Fruit fly (Drosophila melanogaster): ENCODE data around the gene squ.

squ gene

dm6 chr2L:16684908-16685611, 5.2 kb downstream of the squ start:
- TF ChIP-seq Abd-B (GFP tag; optimal IDR thresholded peaks at IDR 0.05) (peak; percentile 58), Trl (optimal IDR thresholded peaks at IDR 0.05) (peak; percentile 68 to 76), Trl (GFP tag; optimal IDR thresholded peaks at IDR 0.05) (no peak), CG7963 (GFP tag; IDR thresholded peaks at IDR 0.05; ENCODE audit: partially characterized antibody) (no peak), nom (GFP tag; optimal IDR thresholded peaks at IDR 0.05) (peak; percentile 36), CG1832 (GFP tag; optimal IDR thresholded peaks at IDR 0.05) (no peak), schlank (tag; optimal IDR thresholded peaks at IDR 0.05) (no peak), nmo (GFP tag; optimal IDR thresholded peaks at IDR 0.05) (peak; percentile 75), gro (GFP tag; optimal IDR thresholded peaks at IDR 0.05) (no peak), ap (GFP tag; IDR thresholded peaks at IDR 0.05) (no peak), CG11695 (GFP tag; IDR thresholded peaks at IDR 0.05) (peak; percentile 49; the same call in 1 of the 3 replicates), HLH54F (GFP tag; optimal IDR thresholded peaks at IDR 0.05) (no peak), Mad (GFP tag; optimal IDR thresholded peaks at IDR 0.05) (no peak), Lhr (GFP tag; optimal IDR thresholded peaks at IDR 0.05) (no peak), Spps (tag; optimal IDR thresholded peaks at IDR 0.05) (no peak), Elba2 (GFP tag; optimal IDR thresholded peaks at IDR 0.05) (no peak), Side (GFP tag; optimal IDR thresholded peaks at IDR 0.05) (no peak), maf-S (GFP tag; optimal IDR thresholded peaks at IDR 0.05) (no peak), CG10565 (GFP tag; optimal IDR thresholded peaks at IDR 0.05) (no peak), Fer3 (tag; optimal IDR thresholded peaks at IDR 0.05) (peak; percentile 57), CG1602 (GFP tag; optimal IDR thresholded peaks at IDR 0.05) (peak; percentile 8), CG6272 (GFP tag; IDR thresholded peaks at IDR 0.05) (no peak), toy (GFP tag; IDR thresholded peaks at IDR 0.05) (no peak), wor (GFP tag; IDR thresholded peaks at IDR 0.05) (no peak), Drgx (GFP tag; IDR thresholded peaks at IDR 0.05) (peak; percentile 26), CG12219 (GFP tag; optimal IDR thresholded peaks at IDR 0.05) (peak; percentile 8), amos (GFP tag; IDR thresholded peaks at IDR 0.05; ENCODE audit: partially characterized antibody) (no peak), zfh2 (GFP tag; optimal IDR thresholded peaks at IDR 0.05) (no peak), ro (GFP tag; IDR thresholded peaks at IDR 0.05) (no peak), kay (GFP tag; optimal IDR thresholded peaks at IDR 0.05) (peak; percentile 15), dimm (GFP tag; IDR thresholded peaks at IDR 0.05) (no peak), CG12155 (GFP tag; optimal IDR thresholded peaks at IDR 0.05) (peak; percentile 28), Stat92E (GFP tag; optimal IDR thresholded peaks at IDR 0.05) (no peak), vvl (GFP tag; IDR thresholded peaks at IDR 0.05) (no peak), jing (GFP tag; optimal IDR thresholded peaks at IDR 0.05) (no peak), CG33213 (GFP tag; optimal IDR thresholded peaks at IDR 0.05) (no peak), ato (GFP tag; IDR thresholded peaks at IDR 0.05; ENCODE audit: partially characterized antibody) (no peak), Camta (GFP tag; optimal IDR thresholded peaks at IDR 0.05) (no peak), zfh1 (GFP tag; IDR thresholded peaks at IDR 0.05) (no peak; the same call in 2 of the 3 replicates), tgo (GFP tag; IDR thresholded peaks at IDR 0.05) (no peak), CG12769 (tag; optimal IDR thresholded peaks at IDR 0.05) (no peak), CG18599 (GFP tag; optimal IDR thresholded peaks at IDR 0.05) (peak; percentile 75), zen2 (GFP tag; IDR thresholded peaks at IDR 0.05; ENCODE audit: partially characterized antibody) (no peak), ftz-f1 (GFP tag; optimal IDR thresholded peaks at IDR 0.05) (no peak), CG12299 (tag; optimal IDR thresholded peaks at IDR 0.05) (peak; percentile 64), unpg (GFP tag; optimal IDR thresholded peaks at IDR 0.05) (peak; percentile 63), CG11723 (GFP tag; optimal IDR thresholded peaks at IDR 0.05) (no peak), Ada2b (GFP tag; IDR thresholded peaks at IDR 0.05) (peak; percentile 44), CG17361 (GFP tag; IDR thresholded peaks at IDR 0.05) (peak; percentile 77), Chrac-16 (GFP tag; optimal IDR thresholded peaks at IDR 0.05) (no peak)

Data from whole organism, embryonic.